Worm (Caenorhabditis elegans) whole organism, late embryonic: Measurements from ENCODE around the gene Y82E9BL.18.

Source experiments
- K02D7.2 ChIP-seq: sonication (generic microtip); optimal IDR thresholded peaks from 2 replicates; lab custom pipeline; 2017; ENCODE audit warnings: mild to moderate bottlenecking, missing genetic modification characterization, missing compliant biosample characterization
- ceh-18 ChIP-seq: sonication (generic microtip); optimal IDR thresholded peaks from 2 replicates; lab custom pipeline; 2016; ENCODE audit warnings: missing genetic modification characterization, missing compliant biosample characterization
- ceh-9 ChIP-seq: sonication (generic microtip); optimal IDR thresholded peaks from 2 replicates; lab custom pipeline; 2016; ENCODE audit warnings: mild to moderate bottlenecking, missing genetic modification characterization, inconsistent platforms, missing compliant biosample characterization
- eyg-1 ChIP-seq: sonication (generic microtip); optimal IDR thresholded peaks from 2 replicates; lab custom pipeline; 2016; ENCODE audit warnings: missing genotype, missing genetic modification characterization, missing compliant biosample characterization
- fkh-10 ChIP-seq: fragments of 150-350 bp; optimal IDR thresholded peaks from 2 replicates; lab custom pipeline; 2014; ENCODE audit warnings: missing biosample characterization, missing genetic modification reagents, missing genetic modification characterization
- gmeb-2 ChIP-seq: sonication (generic microtip); optimal IDR thresholded peaks from 2 replicates; lab custom pipeline; 2016; ENCODE audit warnings: missing genetic modification characterization, inconsistent platforms, missing compliant biosample characterization
- pha-2 ChIP-seq: sonication (generic microtip); optimal IDR thresholded peaks from 2 replicates; lab custom pipeline; 2017; ENCODE audit warnings: mild to moderate bottlenecking, missing genetic modification characterization, missing compliant biosample characterization

DNA sequence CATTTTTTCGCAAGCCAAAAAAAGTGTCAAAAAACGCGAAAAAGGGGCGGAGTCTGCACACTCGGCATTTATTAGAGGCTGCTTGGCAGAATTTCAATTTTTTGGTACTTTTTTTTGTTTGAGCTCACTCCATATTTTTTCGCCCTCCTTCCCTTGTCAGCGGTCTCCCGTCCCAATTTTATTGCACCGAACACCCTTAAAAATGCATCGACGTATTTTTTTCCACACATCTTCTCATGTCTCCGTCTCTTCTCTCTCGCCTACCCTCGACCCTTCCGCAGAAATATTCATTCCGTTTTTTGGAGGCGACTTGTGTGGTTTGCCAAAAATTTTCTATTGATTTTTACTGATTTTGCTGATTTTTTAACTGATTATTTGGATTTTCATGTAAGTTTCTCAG, at the start of gene Y82E9BL.18:
- TF ChIP-seq eyg-1 (no peak), ceh-9 (tag; lab: Kevin White, UChicago) (no peak), ceh-18 (tag; lab: Kevin White, UChicago) (no peak), pha-2 (tag; lab: Kevin White, UChicago) (no peak), gmeb-2 (tag; lab: Kevin White, UChicago) (no peak), fkh-10 (GFP tag; lab: Kevin White, UChicago) (no peak), K02D7.2 (tag; lab: Kevin White, UChicago) (no peak)
